Worm (Caenorhabditis elegans): ENCODE results near the gene ZK688.9.
A peak's percentile ranks its signal among the peaks of the same experiment; 100 is the strongest.

DNA sequence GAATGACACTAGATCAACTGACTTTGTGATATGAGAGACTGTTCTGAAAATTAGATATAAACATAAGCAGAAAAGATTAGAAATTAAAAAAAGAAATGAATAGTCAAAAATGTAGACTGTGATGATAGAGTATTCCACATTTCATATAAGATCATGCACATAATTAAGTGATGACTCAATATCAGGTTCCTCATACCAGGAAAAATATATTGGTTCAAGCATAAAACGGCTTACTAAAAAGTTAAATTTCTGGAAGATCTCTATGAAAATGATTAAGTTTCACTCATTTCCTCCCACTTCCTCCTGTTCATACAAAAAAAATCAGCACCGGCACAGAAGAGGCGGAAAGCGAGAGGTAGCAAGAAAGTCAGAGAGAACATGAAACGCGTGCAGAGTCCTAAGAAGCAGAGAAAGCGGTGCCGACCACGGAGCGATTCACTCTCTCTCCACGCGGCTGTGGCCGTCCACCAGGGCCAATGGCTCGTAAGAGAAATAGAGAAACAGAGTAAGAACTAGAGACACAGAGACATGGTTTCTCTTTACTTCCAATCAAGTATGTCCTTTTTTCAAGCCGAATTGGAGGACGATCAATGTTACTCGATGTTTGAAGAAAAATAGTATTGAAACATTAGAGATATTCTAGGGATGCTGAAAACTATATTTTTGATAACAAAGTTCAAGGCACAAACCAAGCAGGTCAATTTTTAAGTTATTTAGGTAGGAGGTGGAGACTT, 8.9 kb upstream of the ZK688.9 start, which contains the start of the genes ZK688.5 and fahd-1:
- TF ChIP-seq ama-1 (optimal IDR thresholded peaks at IDR 0.05) (peak; percentile 35), sma-9 (GFP tag; optimal IDR thresholded peaks at IDR 0.05) (peak; percentile 84), sma-9 (tag; optimal IDR thresholded peaks at IDR 0.05) (no peak), zag-1 (tag; optimal IDR thresholded peaks at IDR 0.05) (peak; percentile 16), mdl-1 (tag; optimal IDR thresholded peaks at IDR 0.05) (peak; percentile 52 to 80), nhr-12 (tag; optimal IDR thresholded peaks at IDR 0.05) (no peak), nhr-6 (tag; optimal IDR thresholded peaks at IDR 0.05) (no peak), Y55F3AM.14 (GFP tag; optimal IDR thresholded peaks at IDR 0.05) (no peak)

All from whole organism, L2 larva.